Worm (Caenorhabditis elegans) whole organism, L3 larva: ENCODE data around the gene ipla-2.

ENCODE experiments used
- ZK546.5 ChIP-seq: sonication (generic microtip); optimal IDR thresholded peaks from 2 replicates; lab custom pipeline; 2017; ENCODE audit warnings: missing biosample characterization, missing genetic modification characterization
- ama-1 ChIP-seq: fragments of 150-350 bp; optimal IDR thresholded peaks from 2 replicates; lab custom pipeline; 2018
- ceh-16 ChIP-seq: sonication (generic microtip); optimal IDR thresholded peaks from 2 replicates; lab custom pipeline; 2017; ENCODE audit warnings: missing biosample characterization, missing genetic modification characterization
- ceh-9 ChIP-seq: sonication (generic microtip); optimal IDR thresholded peaks from 2 replicates; lab custom pipeline; 2018; ENCODE audit warnings: missing biosample characterization, missing genetic modification characterization
- daf-12 ChIP-seq: fragments of 150-350 bp; optimal IDR thresholded peaks from 2 replicates; lab custom pipeline; 2014; ENCODE audit warnings: missing biosample characterization, missing genetic modification reagents, missing genetic modification characterization
- egl-27 ChIP-seq: sonication (generic microtip); optimal IDR thresholded peaks from 4 replicates; lab custom pipeline; 2017; ENCODE audit warnings: missing biosample characterization, missing genetic modification reagents, missing genetic modification characterization
- elt-2 ChIP-seq: sonication (generic microtip); optimal IDR thresholded peaks from 2 replicates; lab custom pipeline; 2016; ENCODE audit warnings: missing genetic modification reagents, mild to moderate bottlenecking, missing genetic modification characterization, missing compliant biosample characterization
- fkh-2 ChIP-seq: fragments of 150-350 bp; optimal IDR thresholded peaks from 2 replicates; lab custom pipeline; 2014; ENCODE audit warnings: missing biosample characterization, missing genetic modification reagents, missing genetic modification characterization
- fos-1 ChIP-seq: fragments of 150-350 bp; optimal IDR thresholded peaks from 2 replicates; lab custom pipeline; 2014; ENCODE audit warnings: missing biosample characterization, missing genetic modification characterization
- hmg-11 ChIP-seq: sonication (generic microtip); optimal IDR thresholded peaks from 2 replicates; lab custom pipeline; 2016; ENCODE audit warnings: missing genetic modification characterization, missing compliant biosample characterization
- jun-1 ChIP-seq: fragments of 150-350 bp; optimal IDR thresholded peaks from 2 replicates; lab custom pipeline; 2014; ENCODE audit warnings: missing biosample characterization, missing genetic modification reagents, missing genetic modification characterization
- lin-15B ChIP-seq: fragments of 150-350 bp; optimal IDR thresholded peaks from 2 replicates; lab custom pipeline; 2014; ENCODE audit warnings: missing biosample characterization, missing genetic modification characterization
- lin-39 ChIP-seq: fragments of 150-350 bp; optimal IDR thresholded peaks from 2 replicates; lab custom pipeline; 2018; ENCODE audit warnings: missing biosample characterization, missing genetic modification reagents, missing genetic modification characterization
- lsy-12 ChIP-seq: sonication (generic microtip); optimal IDR thresholded peaks from 2 replicates; lab custom pipeline; 2016; ENCODE audit warnings: mild to moderate bottlenecking, missing genetic modification characterization, missing compliant biosample characterization
- mml-1 ChIP-seq: fragments of 150-350 bp; sonication (generic microtip); optimal IDR thresholded peaks from 3 replicates; lab custom pipeline; 2014; ENCODE audit warnings: missing biosample characterization, missing genetic modification characterization
- nhr-11 ChIP-seq: fragments of 150-350 bp; optimal IDR thresholded peaks from 2 replicates; lab custom pipeline; 2014; ENCODE audit warnings: missing biosample characterization, missing genetic modification characterization
- nhr-12 ChIP-seq: fragments of 150-350 bp; optimal IDR thresholded peaks from 2 replicates; lab custom pipeline; 2014; ENCODE audit warnings: missing biosample characterization, missing genetic modification characterization
- nhr-23 ChIP-seq: fragments of 150-350 bp; optimal IDR thresholded peaks from 2 replicates; lab custom pipeline; 2014; ENCODE audit warnings: missing biosample characterization, missing genetic modification reagents, missing genetic modification characterization
- nhr-237 ChIP-seq: fragments of 150-350 bp; optimal IDR thresholded peaks from 2 replicates; lab custom pipeline; 2014; ENCODE audit warnings: missing biosample characterization, missing genetic modification characterization
- nhr-67 ChIP-seq: fragments of 150-350 bp; optimal IDR thresholded peaks from 2 replicates; lab custom pipeline; 2014; ENCODE audit warnings: missing biosample characterization, missing genetic modification characterization
- nhr-77 ChIP-seq: fragments of 150-350 bp; optimal IDR thresholded peaks from 2 replicates; lab custom pipeline; 2014; ENCODE audit warnings: missing biosample characterization, missing genetic modification characterization
- pha-4 ChIP-seq: fragments of 150-350 bp; optimal IDR thresholded peaks from 2 replicates; lab custom pipeline; 2014; ENCODE audit warnings: missing biosample characterization, missing genetic modification reagents, missing genetic modification characterization
- pqm-1 ChIP-seq: fragments of 150-350 bp; optimal IDR thresholded peaks from 2 replicates; lab custom pipeline; 2017; ENCODE audit warnings: missing biosample characterization, missing genetic modification characterization, inconsistent platforms
- snpc-4 ChIP-seq: fragments of 150-350 bp; optimal IDR thresholded peaks from 2 replicates; lab custom pipeline; 2014; ENCODE audit warnings: missing biosample characterization, missing genetic modification characterization
- tbx-2 ChIP-seq: sonication (generic microtip); optimal IDR thresholded peaks from 2 replicates; lab custom pipeline; 2016; ENCODE audit warnings: mild to moderate bottlenecking, missing genetic modification characterization, missing compliant biosample characterization
- unc-39 ChIP-seq: sonication (generic microtip); optimal IDR thresholded peaks from 4 replicates; lab custom pipeline; 2017; ENCODE audit warnings: missing biosample characterization, missing genetic modification characterization
- ztf-11 ChIP-seq: fragments of 150-350 bp; optimal IDR thresholded peaks from 2 replicates; lab custom pipeline; 2014; ENCODE audit warnings: missing biosample characterization, missing genetic modification characterization
- ztf-4 ChIP-seq: fragments of 150-350 bp; optimal IDR thresholded peaks from 2 replicates; lab custom pipeline; 2014; ENCODE audit warnings: missing biosample characterization, missing genetic modification characterization

ipla-2 gene

DNA sequence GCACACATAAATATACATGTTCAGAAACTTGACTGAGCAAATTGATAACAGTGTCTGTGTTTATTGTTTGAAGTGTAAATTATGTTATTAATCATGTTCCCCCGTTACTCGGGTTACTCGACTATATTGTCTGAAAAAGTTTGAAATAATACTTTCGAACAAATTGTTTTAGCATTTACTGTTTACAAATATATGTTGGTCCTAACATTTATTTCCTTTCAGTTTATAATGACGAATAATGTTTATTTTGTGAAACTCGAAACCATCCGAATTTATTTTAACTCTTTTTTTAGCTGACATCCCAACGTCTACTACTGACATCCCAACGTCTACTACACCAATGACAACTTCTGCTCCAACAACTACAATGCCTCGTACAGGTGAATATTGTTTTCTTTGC lies 31.0 kb upstream of the ipla-2 start, which contains the start of gene R07B1.7:
TSS of gene R07B1.7 (plus strand) at position 301 of the 400 bp plus-strand sequence.
- TF ChIP-seq unc-39 (tag; lab: Kevin White, UChicago) (no peak), fkh-2 (tag; lab: Kevin White, UChicago) (no peak), ama-1 (lab: Kevin White, UChicago) (no peak), nhr-77 (tag; lab: Kevin White, UChicago) (no peak), pqm-1 (tag; lab: Kevin White, UChicago) (no peak), ztf-11 (tag; lab: Kevin White, UChicago) (no peak), egl-27 (tag; lab: Kevin White, UChicago) (no peak), nhr-237 (no peak), nhr-23 (tag; lab: Kevin White, UChicago) (no peak), hmg-11 (tag; lab: Kevin White, UChicago) (no peak), nhr-12 (tag; lab: Kevin White, UChicago) (no peak)

DNA sequence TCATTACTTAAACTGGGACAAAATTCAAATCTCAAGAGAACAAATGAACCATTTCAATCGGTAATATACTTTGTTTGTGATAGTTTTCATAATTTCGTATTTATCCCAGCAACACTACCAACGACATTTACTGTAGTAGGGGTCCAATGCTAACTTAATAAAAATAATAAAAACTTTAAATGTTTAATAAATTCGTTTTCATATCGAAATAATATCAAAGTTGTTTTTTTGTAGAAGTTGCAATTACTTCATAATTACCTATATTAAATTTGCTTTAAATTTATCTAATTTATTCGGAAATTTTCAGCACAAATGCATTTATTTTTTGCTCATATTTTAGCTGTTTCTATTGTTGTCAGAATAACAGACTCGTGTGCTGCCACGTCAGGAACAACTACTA lies 28.5 kb upstream of the ipla-2 start, which contains the start of gene R07B1.6:
TSS of gene R07B1.6 (plus strand) at position 301 of the 400 bp plus-strand sequence.
- no peak for TF ChIP-seq nhr-11 (tag; lab: Kevin White, UChicago)
- no peak for TF ChIP-seq fkh-2 (tag; lab: Kevin White, UChicago)
- TF ChIP-seq nhr-67 (tag; lab: Kevin White, UChicago): no peak

DNA sequence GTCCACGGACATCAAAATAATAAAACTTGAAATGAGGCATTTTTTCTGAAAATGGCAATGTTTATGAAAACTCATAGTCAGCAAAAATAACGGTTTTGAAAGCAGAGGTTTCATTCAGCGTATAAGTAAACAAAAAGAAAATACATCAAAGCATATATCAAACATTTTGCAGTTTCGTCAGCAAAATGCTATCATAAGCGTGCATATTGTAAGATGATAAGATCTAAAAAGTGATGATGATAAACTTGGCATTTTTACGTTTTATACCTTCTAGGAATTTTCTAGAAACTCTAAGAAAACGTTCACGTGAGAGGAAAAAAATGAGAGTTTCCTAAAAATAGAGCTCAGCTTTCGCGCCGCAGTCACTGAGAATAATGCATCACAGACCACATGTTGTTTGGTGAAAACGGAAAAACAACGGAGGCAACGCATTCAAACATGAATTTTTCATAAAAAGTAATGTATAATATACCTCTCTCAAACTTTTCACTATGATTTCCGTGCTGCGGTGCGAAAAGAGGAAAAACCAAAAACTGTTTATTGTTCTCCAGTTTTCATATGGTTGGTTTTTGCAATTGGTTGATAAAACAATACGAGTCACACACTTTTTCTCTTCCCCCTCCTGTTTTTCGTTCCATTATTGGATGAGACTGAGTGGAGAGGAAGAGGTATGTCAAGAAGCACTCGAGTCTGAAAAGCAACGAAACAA lies 25.2 kb upstream of the ipla-2 start, which contains the start of the genes gst-36 and R07B1.5:
TSS of gene gst-36 (minus strand) at position 45 of the 709 bp plus-strand sequence.
TSS of gene R07B1.5 (plus strand) at position 665 of the 709 bp plus-strand sequence.
- TF ChIP-seq tbx-2 (no peak), fkh-2 (tag; lab: Kevin White, UChicago) (no peak), fos-1 (tag; lab: Kevin White, UChicago) (peak; percentile 0), pqm-1 (tag; lab: Kevin White, UChicago) (peak; percentile 47), mml-1 (tag; lab: Kevin White, UChicago) (no peak), elt-2 (tag; lab: Kevin White, UChicago) (peak; percentile 80), snpc-4 (tag; lab: Kevin White, UChicago) (no peak), pha-4 (tag; lab: Kevin White, UChicago) (peak; percentile 47)
- TF ChIP-seq, all 47 proteins: peak for 4

DNA sequence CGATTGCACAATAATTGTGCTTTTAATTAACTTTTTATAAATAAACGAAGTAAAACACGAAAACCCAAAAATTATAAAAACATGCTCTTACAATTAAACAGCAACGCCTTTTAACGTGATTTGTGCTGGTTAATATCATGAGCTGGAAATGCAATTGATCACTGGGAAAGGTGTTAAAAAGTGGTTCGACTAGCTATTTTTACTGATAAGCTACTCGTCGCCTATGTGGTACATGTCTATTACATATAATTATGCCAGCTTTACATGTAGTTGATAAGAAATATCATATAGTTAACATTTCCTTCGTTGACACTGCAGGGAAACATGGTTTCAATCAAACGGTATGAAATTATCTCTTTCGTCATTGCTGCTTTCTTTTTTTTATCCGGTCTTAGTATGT lies 20.2 kb upstream of the ipla-2 start, which contains the start of gene scav-5:
TSS of gene scav-5 (plus strand) at position 297 of the 400 bp plus-strand sequence.
- TF ChIP-seq daf-12 (tag; lab: Kevin White, UChicago) (no peak), elt-2 (tag; lab: Kevin White, UChicago) (peak; percentile 91), pqm-1 (tag; lab: Kevin White, UChicago) (peak; percentile 92), pha-4 (tag; lab: Kevin White, UChicago) (peak; percentile 3)

DNA sequence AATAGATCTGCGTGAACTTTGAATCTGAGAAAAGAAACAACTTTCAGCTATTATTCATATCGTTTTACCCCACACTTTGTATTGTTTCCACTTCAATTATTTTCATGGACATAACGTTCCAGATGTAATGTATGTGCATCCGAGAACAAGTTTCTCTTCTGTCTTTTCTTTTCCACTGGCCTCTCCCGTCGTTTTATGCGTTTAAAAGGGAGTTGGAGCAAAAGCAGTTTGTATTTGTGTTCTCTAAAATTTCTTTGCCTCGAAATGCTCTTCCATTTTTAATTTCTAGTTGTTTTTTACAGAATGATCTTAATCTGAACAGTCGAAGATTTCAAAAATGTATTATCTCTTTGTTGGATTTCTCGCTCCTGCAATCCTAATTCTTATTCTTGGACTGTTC lies 18.8 kb upstream of the ipla-2 start, which contains the start of gene R07B1.11:
TSS of gene R07B1.11 (plus strand) at position 301 of the 400 bp plus-strand sequence.
- TF ChIP-seq lin-39 (tag; lab: Kevin White, UChicago): no peak
- no peak for TF ChIP-seq ZK546.5
- TF ChIP-seq daf-12 (tag; lab: Kevin White, UChicago): no peak
- no peak for TF ChIP-seq lin-15B
- TF ChIP-seq jun-1 (tag; lab: Kevin White, UChicago): no peak
- no peak for TF ChIP-seq snpc-4 (tag; lab: Kevin White, UChicago)
- no peak for TF ChIP-seq hmg-11 (tag; lab: Kevin White, UChicago)
- TF ChIP-seq ztf-4 (tag; lab: Kevin White, UChicago): no peak
- TF ChIP-seq ceh-16 (tag; lab: Kevin White, UChicago): no peak
- TF ChIP-seq lsy-12 (tag; lab: Kevin White, UChicago): no peak
- TF ChIP-seq ceh-9 (tag; lab: Kevin White, UChicago): no peak

DNA sequence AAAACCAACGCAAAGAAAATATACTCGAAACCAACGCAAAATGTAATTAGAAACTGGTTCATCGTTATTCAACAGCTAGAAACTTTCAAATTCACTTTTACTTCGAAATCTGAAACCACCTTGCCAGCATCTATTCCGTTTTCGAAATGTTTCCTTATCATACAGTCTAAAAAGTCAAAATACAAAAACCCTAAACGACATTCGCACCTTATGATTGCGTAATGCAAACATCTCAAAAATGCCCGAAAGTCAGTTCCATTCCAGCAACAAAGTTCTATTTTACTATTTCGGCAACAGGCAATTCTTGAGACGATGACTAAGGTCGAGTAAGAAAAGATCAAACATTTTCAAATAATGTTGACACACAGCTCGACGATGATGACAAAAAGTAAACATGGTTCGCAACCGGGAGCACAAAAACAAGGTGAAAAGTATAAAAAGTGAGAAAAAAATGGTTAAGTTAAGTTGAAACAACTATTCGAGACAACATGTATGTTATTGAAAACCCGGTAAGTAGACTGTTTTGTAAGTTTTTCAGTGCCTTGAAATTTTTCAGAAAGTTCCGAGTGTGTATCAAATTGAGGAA lies 14.0 kb upstream of the ipla-2 start, which contains the start of gene lec-7:
TSS of gene lec-7 (plus strand) at position 297 of the 586 bp plus-strand sequence.
- TF ChIP-seq jun-1 (tag; lab: Kevin White, UChicago) (peak; percentile 9), hmg-11 (tag; lab: Kevin White, UChicago) (no peak), elt-2 (tag; lab: Kevin White, UChicago) (peak; percentile 53), pqm-1 (tag; lab: Kevin White, UChicago) (peak; percentile 53), nhr-237 (no peak), pha-4 (tag; lab: Kevin White, UChicago) (peak; percentile 98)
- TF ChIP-seq, all 47 proteins: peak for 4
